Fruit fly (Drosophila melanogaster): Measurements from ENCODE around the gene CG14434.
A peak's percentile ranks its signal among the peaks of the same experiment; 100 is the strongest.

CG14434 gene

DNA sequence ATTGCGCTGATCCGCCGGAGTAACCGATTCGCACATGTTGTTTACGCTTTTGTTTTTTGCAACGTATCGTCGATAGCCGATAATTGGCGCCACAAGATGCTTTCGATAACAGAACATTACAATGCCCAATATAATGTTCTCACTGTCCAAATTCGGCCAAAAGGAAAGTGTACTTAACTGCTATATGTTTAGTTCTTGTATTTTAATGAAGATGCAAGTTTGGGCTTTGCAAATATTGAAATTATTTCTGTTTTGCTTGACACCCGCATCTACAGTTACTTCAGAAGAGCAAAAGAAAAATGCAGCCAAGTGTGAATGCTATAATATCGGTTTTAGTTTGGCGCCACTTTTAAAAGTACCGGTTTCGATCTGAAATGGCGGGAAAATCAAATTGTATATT is 14.4 kb downstream of the CG14434 start (continued):
- TF ChIP-seq CG12744 (GFP tag; optimal IDR thresholded peaks at IDR 0.05) (peak; percentile 85), CG17612 (GFP tag; IDR thresholded peaks at IDR 0.05) (peak; percentile 56; the same call in 1 of the 2 replicates), grau (tag; optimal IDR thresholded peaks at IDR 0.05) (peak; percentile 93), CG1602 (GFP tag; optimal IDR thresholded peaks at IDR 0.05) (peak; percentile 85), Deaf1 (tag; optimal IDR thresholded peaks at IDR 0.05) (peak; percentile 68), CG13624 (GFP tag; optimal IDR thresholded peaks at IDR 0.05) (peak; percentile 95), CG3065 (GFP tag; optimal IDR thresholded peaks at IDR 0.05) (peak; percentile 62), Dfd (GFP tag; optimal IDR thresholded peaks at IDR 0.05) (peak in 1 of 2 experiments; percentile 48), CG2116 (GFP tag; optimal IDR thresholded peaks at IDR 0.05) (peak; percentile 90), dati (GFP tag; IDR thresholded peaks at IDR 0.05) (0 out of 2 replicates have a peak, but pooled peaks have one; percentile 37), CG12219 (GFP tag; optimal IDR thresholded peaks at IDR 0.05) (peak; percentile 86), CG13894 (tag; optimal IDR thresholded peaks at IDR 0.05) (peak; percentile 94), CG3163 (GFP tag; optimal IDR thresholded peaks at IDR 0.05) (peak; percentile 78), vnd (GFP tag; IDR thresholded peaks at IDR 0.05; ENCODE audit: partially characterized antibody) (no peak; the same call in 2 of the 3 replicates), Ets97D (GFP tag; optimal IDR thresholded peaks at IDR 0.05) (peak; percentile 86), CG33213 (GFP tag; optimal IDR thresholded peaks at IDR 0.05) (peak; percentile 93), CG10274 (GFP tag; optimal IDR thresholded peaks at IDR 0.05) (peak; percentile 80), Sry-β (GFP tag; optimal IDR thresholded peaks at IDR 0.05) (peak; percentile 50), eve (GFP tag; optimal IDR thresholded peaks at IDR 0.05) (no peak), Abd-B (GFP tag; optimal IDR thresholded peaks at IDR 0.05) (peak; percentile 92), YL-1 (GFP tag; optimal IDR thresholded peaks at IDR 0.05) (peak; percentile 46), CHES-1-like (GFP tag; optimal IDR thresholded peaks at IDR 0.05) (peak; percentile 92), CG3407 (GFP tag; optimal IDR thresholded peaks at IDR 0.05) (peak; percentile 79), rib (GFP tag; IDR thresholded peaks at IDR 0.05) (peak; percentile 84), CG11695 (GFP tag; IDR thresholded peaks at IDR 0.05) (peak; percentile 83), sd (tag; optimal IDR thresholded peaks at IDR 0.05) (peak; percentile 78), Trl (optimal IDR thresholded peaks at IDR 0.05) (no peak), Trl (GFP tag; optimal IDR thresholded peaks at IDR 0.05) (peak; percentile 94), vfl (GFP tag; optimal IDR thresholded peaks at IDR 0.05) (peak; percentile 87), al (GFP tag; IDR thresholded peaks at IDR 0.05) (peak; percentile 58; the same call in 1 of the 2 replicates), knrl (GFP tag; IDR thresholded peaks at IDR 0.05; ENCODE audit: partially characterized antibody) (no peak), zfh1 (GFP tag; IDR thresholded peaks at IDR 0.05) (peak; percentile 83), CG10654 (GFP tag; optimal IDR thresholded peaks at IDR 0.05) (peak; percentile 90), CG14014 (GFP tag; IDR thresholded peaks at IDR 0.05) (peak; percentile 89), ssp (GFP tag; IDR thresholded peaks at IDR 0.05) (peak; percentile 96), CG9797 (GFP tag; optimal IDR thresholded peaks at IDR 0.05) (peak; percentile 49), sqz (GFP tag; optimal IDR thresholded peaks at IDR 0.05) (peak; percentile 79), Chrac-16 (GFP tag; optimal IDR thresholded peaks at IDR 0.05) (peak; percentile 88), sima (GFP tag; optimal IDR thresholded peaks at IDR 0.05) (peak; percentile 82), Hsf (GFP tag; optimal IDR thresholded peaks at IDR 0.05) (peak; percentile 89), CG17186 (GFP tag; optimal IDR thresholded peaks at IDR 0.05) (peak; percentile 89), CG7556 (GFP tag; optimal IDR thresholded peaks at IDR 0.05) (peak; percentile 88), Dip3 (GFP tag; optimal IDR thresholded peaks at IDR 0.05) (peak; percentile 93), CG7357 (GFP tag; IDR thresholded peaks at IDR 0.05) (peak; percentile 98), trh (GFP tag; optimal IDR thresholded peaks at IDR 0.05) (peak; percentile 78), tna (GFP tag; IDR thresholded peaks at IDR 0.05; ENCODE audit: partially characterized antibody) (no peak; the same call in 1 of the 2 replicates), ara (GFP tag; IDR thresholded peaks at IDR 0.05) (peak; percentile 83), CG14710 (tag; optimal IDR thresholded peaks at IDR 0.05) (peak; percentile 91), Nf-YB (GFP tag; optimal IDR thresholded peaks at IDR 0.05) (peak; percentile 67), sc (optimal IDR thresholded peaks at IDR 0.05) (no peak), sc (GFP tag; optimal IDR thresholded peaks at IDR 0.05) (peak; percentile 71), pb (GFP tag; optimal IDR thresholded peaks at IDR 0.05) (peak; percentile 91)
